Worm (Caenorhabditis elegans) whole organism, L2 larva: ENCODE measurements around the gene Y11D7A.9.

Experiments
- C34F6.9 ChIP-seq: fragments of 150-350 bp; optimal IDR thresholded peaks from 2 replicates; lab custom pipeline; 2014; ENCODE audit warnings: missing biosample characterization, missing genetic modification characterization
- F13H6.1 ChIP-seq: sonication (generic microtip); optimal IDR thresholded peaks from 2 replicates; lab custom pipeline; 2016; ENCODE audit warnings: missing genetic modification characterization, missing compliant biosample characterization
- R02D3.7 ChIP-seq: fragments of 150-350 bp; optimal IDR thresholded peaks from 2 replicates; lab custom pipeline; 2014; ENCODE audit warnings: missing biosample characterization, missing genetic modification characterization
- ZK546.5 ChIP-seq: sonication (generic microtip); optimal IDR thresholded peaks from 2 replicates; lab custom pipeline; 2017; ENCODE audit warnings: missing biosample characterization, missing genetic modification characterization
- alr-1 ChIP-seq: fragments of 150-350 bp; optimal IDR thresholded peaks from 2 replicates; lab custom pipeline; 2014; ENCODE audit warnings: missing biosample characterization, missing genetic modification characterization
- aly-2 ChIP-seq: fragments of 150-350 bp; optimal IDR thresholded peaks from 2 replicates; lab custom pipeline; 2014; ENCODE audit warnings: missing biosample characterization, missing genetic modification characterization
- blmp-1 ChIP-seq: sonication (generic microtip); optimal IDR thresholded peaks from 2 replicates; lab custom pipeline; 2017; ENCODE audit warnings: missing genetic modification characterization, mild to moderate bottlenecking, missing compliant biosample characterization, antibody characterized with exemption, moderate library complexity; ENCODE audit not compliant: insufficient read depth
- ceh-82 ChIP-seq: fragments of 150-350 bp; optimal IDR thresholded peaks from 2 replicates; lab custom pipeline; 2014; ENCODE audit warnings: missing biosample characterization, missing genetic modification characterization
- crh-2 ChIP-seq: sonication (generic microtip); optimal IDR thresholded peaks from 2 replicates; lab custom pipeline; 2017; ENCODE audit warnings: missing biosample characterization, missing genetic modification characterization
- egl-27 ChIP-seq: sonication (generic microtip); optimal IDR thresholded peaks from 3 replicates; lab custom pipeline; 2017; ENCODE audit warnings: missing biosample characterization, missing genetic modification reagents, missing genetic modification characterization
- elt-1 ChIP-seq: fragments of 150-350 bp; optimal IDR thresholded peaks from 2 replicates; lab custom pipeline; 2014; ENCODE audit warnings: missing biosample characterization, missing genetic modification characterization
- elt-3 ChIP-seq: sonication (generic microtip); optimal IDR thresholded peaks from 2 replicates; lab custom pipeline; 2017; ENCODE audit warnings: missing biosample characterization, missing genetic modification characterization
- fos-1 ChIP-seq: fragments of 150-350 bp; optimal IDR thresholded peaks from 2 replicates; lab custom pipeline; 2014; ENCODE audit warnings: missing biosample characterization, missing genetic modification characterization
- gmeb-1 ChIP-seq: fragments of 150-350 bp; optimal IDR thresholded peaks from 2 replicates; lab custom pipeline; 2014; ENCODE audit warnings: missing biosample characterization, missing genetic modification characterization
- lin-11 ChIP-seq: fragments of 150-350 bp; sonication (generic microtip); optimal IDR thresholded peaks from 2 replicates; lab custom pipeline; 2014; ENCODE audit warnings: missing biosample characterization, missing genetic modification characterization, inconsistent platforms, mixed read lengths
- lin-39 ChIP-seq: fragments of 150-350 bp; optimal IDR thresholded peaks from 2 replicates; lab custom pipeline; 2014; ENCODE audit warnings: missing biosample characterization, missing genetic modification reagents, missing genetic modification characterization
- mab-5 ChIP-seq: fragments of 150-350 bp; optimal IDR thresholded peaks from 2 replicates; lab custom pipeline; 2014; ENCODE audit warnings: missing biosample characterization, missing genetic modification characterization
- mdl-1 ChIP-seq, 2 experiments: fragments of 150-350 bp in 1 of 2; sonication (generic microtip) in 1 of 2; optimal IDR thresholded peaks; 2 replicates each; lab custom pipeline; 2017; ENCODE audit warnings: missing biosample characterization in 2 of 2, missing genetic modification characterization in 2 of 2
- nhr-10 ChIP-seq: sonication (generic microtip); optimal IDR thresholded peaks from 2 replicates; lab custom pipeline; 2017; ENCODE audit warnings: missing biosample characterization, missing genetic modification characterization
- nhr-11 ChIP-seq: fragments of 150-350 bp; optimal IDR thresholded peaks from 2 replicates; lab custom pipeline; 2014; ENCODE audit warnings: missing biosample characterization, missing genetic modification characterization
- nhr-12 ChIP-seq: fragments of 150-350 bp; optimal IDR thresholded peaks from 2 replicates; lab custom pipeline; 2014; ENCODE audit warnings: missing biosample characterization, missing genetic modification characterization
- nhr-129 ChIP-seq: fragments of 150-350 bp; optimal IDR thresholded peaks from 2 replicates; lab custom pipeline; 2014; ENCODE audit warnings: missing biosample characterization, missing genetic modification characterization
- nhr-23 ChIP-seq: fragments of 150-350 bp; optimal IDR thresholded peaks from 2 replicates; lab custom pipeline; 2014; ENCODE audit warnings: missing biosample characterization, missing genetic modification reagents, missing genetic modification characterization
- nhr-25 ChIP-seq: fragments of 150-350 bp; sonication (generic microtip); optimal IDR thresholded peaks from 3 replicates; lab custom pipeline; 2014; ENCODE audit warnings: missing biosample characterization, missing genetic modification characterization
- nhr-6 ChIP-seq: fragments of 150-350 bp; optimal IDR thresholded peaks from 2 replicates; lab custom pipeline; 2014; ENCODE audit warnings: missing biosample characterization, missing genetic modification characterization
- nhr-77 ChIP-seq: fragments of 150-350 bp; optimal IDR thresholded peaks from 2 replicates; lab custom pipeline; 2014; ENCODE audit warnings: missing biosample characterization, missing genetic modification characterization
- peb-1 ChIP-seq: fragments of 150-350 bp; optimal IDR thresholded peaks from 2 replicates; lab custom pipeline; 2014; ENCODE audit warnings: missing biosample characterization, missing genetic modification characterization
- sem-4 ChIP-seq: fragments of 150-350 bp; optimal IDR thresholded peaks from 2 replicates; lab custom pipeline; 2014; ENCODE audit warnings: missing biosample characterization, missing genetic modification reagents, missing genetic modification characterization
- skn-1 ChIP-seq: sonication (generic microtip); optimal IDR thresholded peaks from 2 replicates; lab custom pipeline; 2017; ENCODE audit warnings: missing biosample characterization, missing genetic modification characterization
- sma-9 ChIP-seq, 2 experiments: fragments of 150-350 bp in 1 of 2; sonication (generic microtip) in 1 of 2; optimal IDR thresholded peaks; 2 replicates each; lab custom pipeline; 2014 to 2016; ENCODE audit warnings: missing genetic modification characterization in 2 of 2, mild to moderate bottlenecking in 1 of 2, missing biosample characterization in 1 of 2, missing compliant biosample characterization in 1 of 2, missing genetic modification reagents in 1 of 2, moderate library complexity in 1 of 2
- snpc-4 ChIP-seq: fragments of 150-350 bp; optimal IDR thresholded peaks from 2 replicates; lab custom pipeline; 2014; ENCODE audit warnings: missing biosample characterization, missing genetic modification characterization
- unc-39 ChIP-seq: fragments of 150-350 bp; optimal IDR thresholded peaks from 2 replicates; lab custom pipeline; 2014; ENCODE audit warnings: missing biosample characterization, missing genetic modification characterization
- unc-55 ChIP-seq: fragments of 150-350 bp; sonication (generic microtip); optimal IDR thresholded peaks from 3 replicates; lab custom pipeline; 2014; ENCODE audit warnings: missing biosample characterization, missing genetic modification reagents, missing genetic modification characterization
- unc-62 ChIP-seq: fragments of 150-350 bp; optimal IDR thresholded peaks from 2 replicates; lab custom pipeline; 2014; ENCODE audit warnings: missing biosample characterization, missing genetic modification reagents, missing genetic modification characterization
- zag-1 ChIP-seq: fragments of 150-350 bp; optimal IDR thresholded peaks from 2 replicates; lab custom pipeline; 2014; ENCODE audit warnings: missing biosample characterization, missing genetic modification characterization
- ztf-1 ChIP-seq: fragments of 200-800 bp; sonication (Bioruptor generic); conservative IDR thresholded peaks from 2 replicates; pipeline ENCODE4 v1.3.6; 2022; ENCODE audit warnings: missing genetic modification characterization, missing compliant biosample characterization
- ztf-4 ChIP-seq: fragments of 150-350 bp; optimal IDR thresholded peaks from 2 replicates; lab custom pipeline; 2014; ENCODE audit warnings: missing biosample characterization, missing genetic modification characterization

Gene Y11D7A.9

DNA sequence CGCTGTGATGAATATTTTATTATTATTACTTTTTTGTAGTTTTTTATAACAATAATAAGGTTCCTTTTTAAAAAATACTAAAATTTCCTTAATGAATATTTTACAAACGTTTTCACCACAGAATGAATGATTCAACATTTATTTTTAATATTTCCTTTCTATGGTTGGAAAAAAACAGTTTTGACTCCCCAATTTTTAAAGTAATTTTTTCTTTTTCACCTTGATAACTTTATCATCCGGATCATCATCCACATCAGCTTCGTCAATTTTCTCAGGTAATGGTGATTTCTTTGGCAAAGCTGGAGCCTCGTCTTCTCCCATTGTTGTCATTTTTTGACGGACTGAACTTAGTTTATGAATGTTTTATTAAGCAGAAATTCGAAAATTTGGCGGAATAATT, 12.2 kb downstream of the Y11D7A.9 start, which contains the start of gene rab-28:
Gene rab-28, minus strand, starts transcription at position 343 of the 400 bp plus-strand sequence.
- TF ChIP-seq nhr-77 (tag; lab: Kevin White, UChicago): no peak
- no peak for TF ChIP-seq alr-1
- no peak for TF ChIP-seq peb-1 (tag; lab: Kevin White, UChicago)

ce11 chrIV:9239151-9239550, 16.8 kb downstream of the Y11D7A.9 start:
- no peak for TF ChIP-seq nhr-11
- no peak for TF ChIP-seq mab-5
- TF ChIP-seq fos-1 (tag; lab: Kevin White, UChicago): no peak
- TF ChIP-seq snpc-4 (tag; lab: Kevin White, UChicago): no peak
- no peak for TF ChIP-seq blmp-1 (tag; lab: Kevin White, UChicago)
- TF ChIP-seq alr-1: no peak
- no peak for TF ChIP-seq unc-62
- no peak for TF ChIP-seq ztf-4 (tag; lab: Kevin White, UChicago)
- no peak for TF ChIP-seq F13H6.1 (tag; lab: Kevin White, UChicago)
- TF ChIP-seq unc-55 (GFP tag; lab: Kevin White, UChicago): no peak
- TF ChIP-seq ceh-82: no peak
- no peak for TF ChIP-seq nhr-129 (tag; lab: Kevin White, UChicago)
- TF ChIP-seq ZK546.5 (tag; lab: Kevin White, UChicago): no peak
- no peak for TF ChIP-seq egl-27 (tag; lab: Kevin White, UChicago)
- TF ChIP-seq mdl-1 (tag; optimal IDR thresholded peaks at IDR 0.05; lab: Kevin White, UChicago): no peak
- no peak for TF ChIP-seq unc-39 (tag; lab: Kevin White, UChicago)

DNA sequence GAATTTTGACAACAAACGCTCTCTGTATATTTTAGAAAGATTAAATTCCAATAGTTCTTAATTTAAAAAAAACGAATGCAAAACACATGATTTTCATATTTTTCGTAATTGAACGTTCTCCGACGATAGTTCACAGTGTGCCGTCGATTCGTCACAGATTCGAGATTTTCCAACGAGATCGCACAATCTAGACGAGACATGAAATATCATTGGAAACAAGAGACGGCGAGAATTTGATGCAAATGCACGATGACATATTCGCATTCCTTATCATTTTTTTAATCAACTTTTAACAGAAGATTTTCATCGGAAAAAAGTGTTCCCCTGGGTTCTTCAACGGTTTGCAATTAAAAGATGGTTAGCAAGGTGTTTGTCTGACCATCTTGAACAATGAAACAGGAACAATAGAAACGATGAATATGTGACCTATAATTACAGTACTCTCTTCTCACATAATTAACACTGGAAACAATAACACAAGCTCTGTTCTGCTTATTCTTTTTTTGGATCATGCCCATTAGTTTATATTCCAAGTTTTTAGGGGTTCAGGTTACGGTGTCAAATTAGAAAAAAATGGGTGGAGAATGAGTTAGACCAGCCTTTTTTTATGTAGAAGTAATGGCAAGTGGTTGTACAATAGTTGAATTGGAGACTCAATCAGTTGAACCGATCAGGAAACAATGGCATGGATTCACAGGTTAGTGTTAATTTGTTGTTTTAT, 23.3 kb downstream of the Y11D7A.9 start, which contains the start of gene Y11D7A.3:
Gene Y11D7A.3, plus strand, starts transcription at position 671 of the 721 bp plus-strand sequence.
- TF ChIP-seq fos-1 (tag; lab: Kevin White, UChicago) (no peak), ztf-4 (tag; lab: Kevin White, UChicago) (no peak), sma-9 (GFP tag; optimal IDR thresholded peaks at IDR 0.05; lab: Kevin White, UChicago) (peak; percentile 43), sma-9 (tag; optimal IDR thresholded peaks at IDR 0.05; lab: Kevin White, UChicago) (no peak), skn-1 (tag; lab: Kevin White, UChicago) (no peak), egl-27 (tag; lab: Kevin White, UChicago) (no peak), lin-11 (tag; lab: Kevin White, UChicago) (no peak), aly-2 (tag; lab: Kevin White, UChicago) (no peak), mab-5 (no peak)

DNA sequence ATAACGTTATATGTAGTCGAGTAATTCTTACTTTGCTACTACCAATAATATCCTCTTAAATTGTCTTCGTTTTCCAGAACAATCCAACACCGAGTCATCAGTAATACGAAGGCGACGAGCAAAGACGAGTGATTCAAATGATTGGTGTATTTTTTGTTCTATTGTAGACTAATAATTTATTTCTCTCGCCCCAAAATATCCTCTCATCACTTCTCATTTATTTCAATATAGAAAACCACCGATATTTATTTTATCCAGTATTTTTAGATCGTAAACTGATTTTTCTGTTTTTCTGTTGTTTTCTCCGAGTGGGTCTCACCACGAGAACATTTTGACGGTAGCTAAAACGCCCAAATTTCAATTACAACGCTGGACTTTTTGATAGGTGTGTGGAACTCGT, 28.3 kb downstream of the Y11D7A.9 start:
- TF ChIP-seq ztf-1: no peak
- no peak for TF ChIP-seq lin-39 (tag; lab: Kevin White, UChicago)
- no peak for TF ChIP-seq elt-1 (tag; lab: Kevin White, UChicago)
- TF ChIP-seq snpc-4 (tag; lab: Kevin White, UChicago): no peak
- no peak for TF ChIP-seq sma-9 (GFP tag; optimal IDR thresholded peaks at IDR 0.05; lab: Kevin White, UChicago)
- TF ChIP-seq sma-9 (tag; optimal IDR thresholded peaks at IDR 0.05; lab: Kevin White, UChicago): no peak
- TF ChIP-seq unc-62: no peak

- TF ChIP-seq nhr-10 (tag; lab: Kevin White, UChicago) (no peak), aly-2 (tag; lab: Kevin White, UChicago) (no peak), F13H6.1 (tag; lab: Kevin White, UChicago) (no peak), nhr-77 (tag; lab: Kevin White, UChicago) (no peak), R02D3.7 (tag; lab: Kevin White, UChicago) (no peak), nhr-12 (no peak), sma-9 (GFP tag; optimal IDR thresholded peaks at IDR 0.05; lab: Kevin White, UChicago) (no peak), sma-9 (tag; optimal IDR thresholded peaks at IDR 0.05; lab: Kevin White, UChicago) (no peak), unc-62 (no peak), ztf-1 (no peak), skn-1 (tag; lab: Kevin White, UChicago) (no peak), ceh-82 (no peak), nhr-25 (tag; lab: Kevin White, UChicago) (no peak)
Observed at ce11 chrIV:9224825-9225224, 31.1 kb downstream of the Y11D7A.9 start, which contains the start of gene C46C2.3. Gene C46C2.3, plus strand, starts transcription at chrIV:9225125.

- TF ChIP-seq nhr-23 (tag; lab: Kevin White, UChicago): no peak
- TF ChIP-seq zag-1 (tag; lab: Kevin White, UChicago): no peak
- no peak for TF ChIP-seq egl-27 (tag; lab: Kevin White, UChicago)
- no peak for TF ChIP-seq crh-2 (tag; lab: Kevin White, UChicago)
- no peak for TF ChIP-seq sem-4 (tag; lab: Kevin White, UChicago)
- TF ChIP-seq unc-55 (GFP tag; lab: Kevin White, UChicago): no peak
- TF ChIP-seq ztf-4 (tag; lab: Kevin White, UChicago): no peak
- no peak for TF ChIP-seq alr-1
- TF ChIP-seq nhr-6 (tag; lab: Kevin White, UChicago): no peak
- TF ChIP-seq C34F6.9 (tag; lab: Kevin White, UChicago): no peak
- TF ChIP-seq gmeb-1: no peak
- TF ChIP-seq F13H6.1 (tag; lab: Kevin White, UChicago): no peak
- TF ChIP-seq elt-3: no peak
Observed at ce11 chrIV:9218415-9218814, 37.5 kb downstream of the Y11D7A.9 start.
